Worm (Caenorhabditis elegans): ENCODE measurements around the gene T10C6.16.
"Not testable (repeated sequence)": the region's sequence is repeated elsewhere in the genome, so short reads cannot be mapped to it uniquely, and the experiment has no call there.

T10C6.16 gene

DNA sequence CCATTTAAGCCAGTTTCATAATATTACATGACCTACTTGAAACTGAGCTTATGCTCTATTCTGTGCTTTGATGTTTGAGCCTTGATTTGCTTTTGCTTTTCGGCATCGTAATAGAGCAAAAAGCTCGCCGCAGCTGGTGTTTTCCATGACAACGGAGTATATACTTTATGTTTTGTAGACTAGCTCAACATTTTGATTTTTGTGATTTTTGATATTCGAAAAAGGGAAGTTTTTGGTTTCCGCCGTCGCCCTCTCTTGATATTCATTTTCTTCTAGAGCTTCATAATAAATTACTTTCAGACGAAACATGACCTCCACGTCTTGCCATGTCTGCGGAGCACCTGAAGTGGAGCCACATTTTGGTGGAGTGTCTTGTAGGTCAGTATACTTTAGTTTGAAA is 30.5 kb downstream of the T10C6.16 start, which contains the start of gene nhr-63:
TSS of gene nhr-63 (plus strand) at position 301 of the 400 bp plus-strand sequence.
- TF ChIP-seq alr-1 (tag; optimal IDR thresholded peaks at IDR 0.05) = no peak
- no peak for TF ChIP-seq lin-11 (tag; optimal IDR thresholded peaks at IDR 0.05)
- TF ChIP-seq nhr-77 (tag; optimal IDR thresholded peaks at IDR 0.05) = no peak
- TF ChIP-seq gmeb-1 (tag; optimal IDR thresholded peaks at IDR 0.05) = no peak
- no peak for TF ChIP-seq lsy-2 (tag; optimal IDR thresholded peaks at IDR 0.05)
- TF ChIP-seq mdl-1 (tag; optimal IDR thresholded peaks at IDR 0.05) = no peak
- TF ChIP-seq F13H6.1 (tag; optimal IDR thresholded peaks at IDR 0.05) = no peak
- no peak for TF ChIP-seq skn-1 (tag; optimal IDR thresholded peaks at IDR 0.05)
- no peak for TF ChIP-seq dmd-4 (tag; optimal IDR thresholded peaks at IDR 0.05)
- TF ChIP-seq unc-62 (GFP tag; optimal IDR thresholded peaks at IDR 0.05) = no peak
- no peak for TF ChIP-seq aly-2 (tag; optimal IDR thresholded peaks at IDR 0.05)
- no peak for TF ChIP-seq ceh-16 (tag; optimal IDR thresholded peaks at IDR 0.05)
- TF ChIP-seq blmp-1 (tag; optimal IDR thresholded peaks at IDR 0.05; ENCODE audit: insufficient read depth) = no peak
- no peak for TF ChIP-seq elt-3 (tag; optimal IDR thresholded peaks at IDR 0.05)

DNA sequence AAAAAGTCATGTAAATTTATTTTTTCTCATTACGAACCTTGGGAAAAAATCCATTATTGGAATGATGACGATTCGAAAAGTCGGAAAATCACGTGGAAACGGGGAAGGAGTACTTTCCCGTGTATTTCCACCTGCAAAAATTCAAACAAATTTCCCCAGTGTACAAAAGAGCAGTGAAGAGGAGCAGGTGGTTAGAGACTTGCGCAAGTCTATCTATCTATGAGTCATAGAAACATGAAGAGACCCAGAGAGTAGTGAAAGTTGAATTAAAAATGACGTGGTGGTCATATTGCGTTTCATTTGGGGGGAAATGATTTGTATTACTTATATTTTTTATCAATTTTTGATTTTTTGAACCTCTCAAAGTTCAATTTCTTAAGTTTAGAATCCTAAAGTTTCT is 32.4 kb downstream of the T10C6.16 start, which contains the start of gene nhr-50:
TSS of gene nhr-50 (minus strand) at position 199 of the 400 bp plus-strand sequence.
- peak; percentile 54 for TF ChIP-seq nhr-129 (tag; optimal IDR thresholded peaks at IDR 0.05)
- TF ChIP-seq crh-2 (tag; optimal IDR thresholded peaks at IDR 0.05) = peak; percentile 83
- peak; percentile 8 for TF ChIP-seq ztf-4 (tag; optimal IDR thresholded peaks at IDR 0.05)
- peak; percentile 57 for TF ChIP-seq egl-27 (tag; optimal IDR thresholded peaks at IDR 0.05)
- no peak for TF ChIP-seq alr-1 (tag; optimal IDR thresholded peaks at IDR 0.05)
- TF ChIP-seq nhr-21 (tag; optimal IDR thresholded peaks at IDR 0.05) = peak; percentile 45
- peak; percentile 69 for TF ChIP-seq sma-3 (GFP tag; optimal IDR thresholded peaks at IDR 0.05)
- peak; percentile 53 for TF ChIP-seq F13H6.1 (tag; optimal IDR thresholded peaks at IDR 0.05)
- TF ChIP-seq blmp-1 (tag; optimal IDR thresholded peaks at IDR 0.05; ENCODE audit: insufficient read depth) = peak; percentile 97
- TF ChIP-seq C34F6.9 (tag; optimal IDR thresholded peaks at IDR 0.05) = peak; percentile 45
- peak; percentile 99 for TF ChIP-seq fos-1 (tag; optimal IDR thresholded peaks at IDR 0.05)
- peak; percentile 91 for TF ChIP-seq sma-9 (GFP tag; optimal IDR thresholded peaks at IDR 0.05)
- no peak for TF ChIP-seq sma-9 (tag; optimal IDR thresholded peaks at IDR 0.05)
- TF ChIP-seq nhr-12 (tag; optimal IDR thresholded peaks at IDR 0.05) = no peak
- no peak for TF ChIP-seq lin-13 (GFP tag; optimal IDR thresholded peaks at IDR 0.05)
- no peak for TF ChIP-seq aly-2 (tag; optimal IDR thresholded peaks at IDR 0.05)
- peak; percentile 8 for TF ChIP-seq gmeb-1 (tag; optimal IDR thresholded peaks at IDR 0.05)
- no peak for TF ChIP-seq ceh-16 (tag; optimal IDR thresholded peaks at IDR 0.05)
- no peak for TF ChIP-seq unc-39 (tag; optimal IDR thresholded peaks at IDR 0.05)

DNA sequence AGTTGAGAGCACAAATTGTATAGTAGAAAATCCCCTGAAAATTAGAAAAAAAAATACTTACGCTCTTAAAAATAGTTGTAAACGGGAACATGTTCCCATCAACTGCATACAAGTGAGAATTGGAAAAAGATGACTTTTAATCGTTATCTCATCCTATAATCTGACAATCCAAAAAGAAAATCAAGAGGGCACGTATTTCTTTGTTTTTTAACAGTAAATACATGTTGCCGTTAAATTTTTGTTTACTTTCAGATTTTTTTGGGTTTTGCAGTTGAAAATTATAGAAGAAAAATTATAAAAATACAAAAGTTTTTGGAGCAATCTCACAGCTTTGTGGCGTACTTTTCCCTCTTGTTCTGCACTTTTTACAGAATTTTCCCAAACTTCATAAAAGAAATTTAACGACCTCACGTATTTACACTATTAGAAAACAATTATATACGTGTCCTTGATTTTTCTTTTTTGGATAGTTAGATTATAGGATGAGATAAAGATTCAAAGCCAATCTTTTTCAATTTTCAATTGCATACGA is 36.1 kb downstream of the T10C6.16 start, which contains the start of the genes C06C6.9 and C06C6.8:
TSS of gene C06C6.9 (minus strand) at position 101 of the 532 bp plus-strand sequence.
TSS of gene C06C6.8 (plus strand) at position 482 of the 532 bp plus-strand sequence.
- TF ChIP-seq nhr-12 (tag; optimal IDR thresholded peaks at IDR 0.05) = no peak

DNA sequence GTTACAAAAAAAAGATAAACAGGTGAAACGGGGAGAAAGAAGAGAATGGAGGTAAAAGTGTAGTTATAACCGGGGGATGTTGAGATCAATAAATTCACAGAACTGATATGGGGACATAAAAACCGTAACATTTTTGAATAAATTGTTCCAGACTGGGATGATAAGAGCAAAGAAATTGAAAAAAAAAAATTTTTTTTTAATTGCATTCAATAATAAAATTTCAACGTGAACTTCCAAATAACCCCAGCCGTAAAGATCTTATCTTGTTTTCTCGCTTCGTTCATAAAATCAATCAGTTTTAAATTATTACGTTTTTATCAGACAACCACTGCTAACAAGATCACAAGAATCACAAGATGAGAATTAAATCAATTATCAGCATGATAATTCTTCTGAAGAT is 41.0 kb downstream of the T10C6.16 start, which contains the start of gene C06C6.7:
TSS of gene C06C6.7 (plus strand) at position 301 of the 400 bp plus-strand sequence.
- TF ChIP-seq C34F6.9 (tag; optimal IDR thresholded peaks at IDR 0.05); ama-1 (optimal IDR thresholded peaks at IDR 0.05); elt-3 (tag; optimal IDR thresholded peaks at IDR 0.05): not testable (repeated sequence)

DNA sequence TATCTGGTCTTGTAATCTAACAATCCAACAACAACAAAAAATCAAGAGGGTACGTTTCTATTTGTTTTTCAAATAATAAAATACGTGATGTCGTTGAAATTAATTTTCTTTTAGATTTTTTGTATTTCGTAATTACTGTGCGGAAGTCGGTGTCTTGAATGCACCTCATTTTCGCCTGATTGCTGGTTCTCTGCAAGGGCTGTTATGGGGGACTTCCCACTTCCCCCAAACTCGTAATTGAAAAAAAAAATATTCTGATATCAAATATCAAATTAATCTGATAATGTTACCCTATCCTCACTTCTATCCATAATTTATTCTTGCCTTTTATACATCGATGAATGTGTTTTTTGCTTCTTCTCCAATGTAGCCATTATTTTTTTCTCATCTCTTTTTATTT is 44.7 kb downstream of the T10C6.16 start, which contains the start of gene F36G9.15:
TSS of gene F36G9.15 (minus strand) at position 101 of the 400 bp plus-strand sequence.
- TF ChIP-seq nhr-6 (tag; optimal IDR thresholded peaks at IDR 0.05) (no peak), zag-1 (tag; optimal IDR thresholded peaks at IDR 0.05) (no peak), gmeb-1 (tag; optimal IDR thresholded peaks at IDR 0.05) (no peak), aly-2 (tag; optimal IDR thresholded peaks at IDR 0.05) (no peak)

DNA sequence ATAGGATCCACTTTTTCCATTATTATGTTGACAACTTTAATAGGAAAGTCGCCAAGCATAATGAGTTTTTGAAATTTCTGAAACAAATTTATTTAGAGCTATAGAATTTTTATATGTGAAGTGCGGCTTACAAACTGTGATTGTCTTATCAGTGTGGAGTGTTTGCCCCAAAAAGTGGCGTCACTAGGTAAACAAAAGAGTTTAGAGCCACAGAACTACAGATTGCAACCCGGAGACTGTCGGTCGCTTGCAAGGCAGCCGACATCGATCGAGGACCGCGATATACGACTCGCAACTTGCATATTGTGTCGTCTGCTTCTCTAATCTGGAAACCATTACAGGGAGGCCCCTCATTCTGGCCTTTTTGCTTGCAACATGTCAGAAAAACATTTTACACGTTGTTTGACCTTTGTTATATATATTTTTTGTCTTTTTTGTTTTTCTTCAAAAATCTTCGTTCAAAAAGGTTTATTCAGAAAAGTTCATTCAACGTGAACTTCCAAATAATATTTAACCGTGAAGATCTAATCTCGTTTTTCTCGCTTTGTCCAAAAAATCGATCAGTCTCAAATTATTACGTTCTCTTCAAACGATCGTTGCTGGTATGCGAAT is 50.0 kb downstream of the T10C6.16 start, which contains the start of the genes fbxa-99 and F36G9.13:
TSS of gene fbxa-99 (minus strand) at position 122 of the 612 bp plus-strand sequence.
TSS of gene F36G9.13 (plus strand) at position 562 of the 612 bp plus-strand sequence.
- TF ChIP-seq R02D3.7 (tag; optimal IDR thresholded peaks at IDR 0.05) (no peak), nhr-11 (tag; optimal IDR thresholded peaks at IDR 0.05) (no peak), lin-13 (GFP tag; optimal IDR thresholded peaks at IDR 0.05) (no peak), sem-4 (tag; optimal IDR thresholded peaks at IDR 0.05) (no peak), nhr-21 (tag; optimal IDR thresholded peaks at IDR 0.05) (no peak), unc-39 (tag; optimal IDR thresholded peaks at IDR 0.05) (no peak), unc-55 (GFP tag; optimal IDR thresholded peaks at IDR 0.05) (no peak), elt-3 (tag; optimal IDR thresholded peaks at IDR 0.05) (no peak), lin-11 (tag; optimal IDR thresholded peaks at IDR 0.05) (no peak), mdl-1 (tag; optimal IDR thresholded peaks at IDR 0.05) (no peak), gmeb-1 (tag; optimal IDR thresholded peaks at IDR 0.05) (no peak), peb-1 (tag; optimal IDR thresholded peaks at IDR 0.05) (no peak), snpc-4 (tag; optimal IDR thresholded peaks at IDR 0.05) (peak; percentile 56), fos-1 (tag; optimal IDR thresholded peaks at IDR 0.05) (peak; percentile 36), ztf-4 (tag; optimal IDR thresholded peaks at IDR 0.05) (no peak), crh-2 (tag; optimal IDR thresholded peaks at IDR 0.05) (no peak), C34F6.9 (tag; optimal IDR thresholded peaks at IDR 0.05) (no peak)
